Worm (Caenorhabditis elegans): ENCODE results near the gene M03D4.4.

Gene M03D4.4

ce11 chrIV:6127252-6127930 is at the start of gene M03D4.4:
TSS of gene M03D4.4 (minus strand) at chrIV:6127302.
- TF ChIP-seq scrt-1 (GFP tag; IDR thresholded peaks at IDR 0.05) (no peak), ceh-13 (GFP tag; optimal IDR thresholded peaks at IDR 0.05) (no peak), ets-7 (tag; optimal IDR thresholded peaks at IDR 0.05) (no peak), tbx-37 (GFP tag; conservative IDR thresholded peaks at IDR 0.05) (no peak), hmg-4 (GFP tag; optimal IDR thresholded peaks at IDR 0.05) (no peak), sea-1 (GFP tag; conservative IDR thresholded peaks at IDR 0.05) (no peak), aly-1 (tag; optimal IDR thresholded peaks at IDR 0.05) (no peak), F13C5.2 (tag; optimal IDR thresholded peaks at IDR 0.05) (no peak), pes-1 (GFP tag; IDR thresholded peaks at IDR 0.05) (no peak), ceh-36 (tag; optimal IDR thresholded peaks at IDR 0.05) (no peak), flt-1 (GFP tag; IDR thresholded peaks at IDR 0.05) (no peak), hnd-1 (tag; optimal IDR thresholded peaks at IDR 0.05) (no peak), ama-1 (optimal IDR thresholded peaks at IDR 0.05) (no peak), B0310.2 (tag; optimal IDR thresholded peaks at IDR 0.05) (no peak)

- TF ChIP-seq tbx-37 (GFP tag; conservative IDR thresholded peaks at IDR 0.05) = no peak
- no peak for TF ChIP-seq ceh-36 (tag; optimal IDR thresholded peaks at IDR 0.05)
- TF ChIP-seq flt-1 (GFP tag; IDR thresholded peaks at IDR 0.05) = no peak
- no peak for TF ChIP-seq scrt-1 (GFP tag; IDR thresholded peaks at IDR 0.05)
- no peak for TF ChIP-seq F13C5.2 (tag; optimal IDR thresholded peaks at IDR 0.05)
- TF ChIP-seq tra-4 (tag; optimal IDR thresholded peaks at IDR 0.05) = no peak
- no peak for TF ChIP-seq pes-1 (GFP tag; IDR thresholded peaks at IDR 0.05)
- TF ChIP-seq hmg-4 (GFP tag; optimal IDR thresholded peaks at IDR 0.05) = no peak
- TF ChIP-seq hnd-1 (tag; optimal IDR thresholded peaks at IDR 0.05) = no peak
- no peak for TF ChIP-seq ceh-13 (GFP tag; optimal IDR thresholded peaks at IDR 0.05)
- TF ChIP-seq ama-1 (optimal IDR thresholded peaks at IDR 0.05) = no peak
- no peak for TF ChIP-seq ets-7 (tag; optimal IDR thresholded peaks at IDR 0.05)
- TF ChIP-seq sea-1 (GFP tag; conservative IDR thresholded peaks at IDR 0.05) = no peak
- no peak for TF ChIP-seq hmbx-1 (tag; optimal IDR thresholded peaks at IDR 0.05)
Measured at ce11 chrIV:6172959-6173358, 45.9 kb upstream of the M03D4.4 start.

- TF ChIP-seq tbx-11 (GFP tag; IDR thresholded peaks at IDR 0.05) = no peak
- no peak for TF ChIP-seq scrt-1 (GFP tag; IDR thresholded peaks at IDR 0.05)
- no peak for TF ChIP-seq hnd-1 (tag; optimal IDR thresholded peaks at IDR 0.05)
- no peak for TF ChIP-seq B0310.2 (tag; optimal IDR thresholded peaks at IDR 0.05)
- no peak for TF ChIP-seq ceh-36 (tag; optimal IDR thresholded peaks at IDR 0.05)
- TF ChIP-seq hmbx-1 (tag; optimal IDR thresholded peaks at IDR 0.05) = no peak
- TF ChIP-seq aly-1 (tag; optimal IDR thresholded peaks at IDR 0.05) = no peak
- TF ChIP-seq ama-1 (optimal IDR thresholded peaks at IDR 0.05) = no peak
- no peak for TF ChIP-seq tbx-37 (GFP tag; conservative IDR thresholded peaks at IDR 0.05)
- no peak for TF ChIP-seq hmg-4 (GFP tag; optimal IDR thresholded peaks at IDR 0.05)
- TF ChIP-seq F13C5.2 (tag; optimal IDR thresholded peaks at IDR 0.05) = no peak
- TF ChIP-seq tra-4 (tag; optimal IDR thresholded peaks at IDR 0.05) = no peak
- TF ChIP-seq ceh-13 (GFP tag; optimal IDR thresholded peaks at IDR 0.05) = no peak
- no peak for TF ChIP-seq pes-1 (GFP tag; IDR thresholded peaks at IDR 0.05)
Measured at ce11 chrIV:6165787-6166186, 38.7 kb upstream of the M03D4.4 start.

- TF ChIP-seq pes-1 (GFP tag; IDR thresholded peaks at IDR 0.05) (no peak), B0310.2 (tag; optimal IDR thresholded peaks at IDR 0.05) (no peak), tbx-11 (GFP tag; IDR thresholded peaks at IDR 0.05) (no peak), sea-1 (GFP tag; conservative IDR thresholded peaks at IDR 0.05) (no peak), ceh-13 (GFP tag; optimal IDR thresholded peaks at IDR 0.05) (no peak), tra-4 (tag; optimal IDR thresholded peaks at IDR 0.05) (no peak), ets-7 (tag; optimal IDR thresholded peaks at IDR 0.05) (no peak), hmg-4 (GFP tag; optimal IDR thresholded peaks at IDR 0.05) (no peak), tbx-37 (GFP tag; conservative IDR thresholded peaks at IDR 0.05) (no peak)
Measured at ce11 chrIV:6159616-6160015, 32.5 kb upstream of the M03D4.4 start.

ce11 chrIV:6156833-6157232 is 29.7 kb upstream of the M03D4.4 start, which contains the start of gene C11D2.4:
TSS of gene C11D2.4 (minus strand) at chrIV:6156960.
- no peak for TF ChIP-seq flt-1 (GFP tag; IDR thresholded peaks at IDR 0.05)
- TF ChIP-seq B0310.2 (tag; optimal IDR thresholded peaks at IDR 0.05) = no peak
- no peak for TF ChIP-seq pes-1 (GFP tag; IDR thresholded peaks at IDR 0.05)
- TF ChIP-seq tra-4 (tag; optimal IDR thresholded peaks at IDR 0.05) = no peak
- no peak for TF ChIP-seq hmg-4 (GFP tag; optimal IDR thresholded peaks at IDR 0.05)
- TF ChIP-seq sea-1 (GFP tag; conservative IDR thresholded peaks at IDR 0.05) = no peak
- no peak for TF ChIP-seq scrt-1 (GFP tag; IDR thresholded peaks at IDR 0.05)

- no peak for TF ChIP-seq flt-1 (GFP tag; IDR thresholded peaks at IDR 0.05)
- no peak for TF ChIP-seq aly-1 (tag; optimal IDR thresholded peaks at IDR 0.05)
- TF ChIP-seq ama-1 (optimal IDR thresholded peaks at IDR 0.05) = no peak
- no peak for TF ChIP-seq tbx-37 (GFP tag; conservative IDR thresholded peaks at IDR 0.05)
- TF ChIP-seq scrt-1 (GFP tag; IDR thresholded peaks at IDR 0.05) = no peak
- TF ChIP-seq ceh-36 (tag; optimal IDR thresholded peaks at IDR 0.05) = no peak
- TF ChIP-seq ets-7 (tag; optimal IDR thresholded peaks at IDR 0.05) = no peak
- no peak for TF ChIP-seq hmbx-1 (tag; optimal IDR thresholded peaks at IDR 0.05)
- TF ChIP-seq tbx-11 (GFP tag; IDR thresholded peaks at IDR 0.05) = no peak
- no peak for TF ChIP-seq F13C5.2 (tag; optimal IDR thresholded peaks at IDR 0.05)
Measured at ce11 chrIV:6155296-6155695, 28.2 kb upstream of the M03D4.4 start, which contains the start of gene C11D2.7. TSS of gene C11D2.7 (minus strand) at chrIV:6155396.

- no peak for TF ChIP-seq hmbx-1 (tag; optimal IDR thresholded peaks at IDR 0.05)
- TF ChIP-seq pes-1 (GFP tag; IDR thresholded peaks at IDR 0.05) = no peak
- no peak for TF ChIP-seq tbx-37 (GFP tag; conservative IDR thresholded peaks at IDR 0.05)
- TF ChIP-seq flt-1 (GFP tag; IDR thresholded peaks at IDR 0.05) = no peak
- no peak for TF ChIP-seq tra-4 (tag; optimal IDR thresholded peaks at IDR 0.05)
- no peak for TF ChIP-seq hnd-1 (tag; optimal IDR thresholded peaks at IDR 0.05)
- no peak for TF ChIP-seq tbx-11 (GFP tag; IDR thresholded peaks at IDR 0.05)
- no peak for TF ChIP-seq hmg-4 (GFP tag; optimal IDR thresholded peaks at IDR 0.05)
- TF ChIP-seq sea-1 (GFP tag; conservative IDR thresholded peaks at IDR 0.05) = no peak
- TF ChIP-seq ama-1 (optimal IDR thresholded peaks at IDR 0.05) = no peak
- TF ChIP-seq aly-1 (tag; optimal IDR thresholded peaks at IDR 0.05) = no peak
- no peak for TF ChIP-seq ceh-13 (GFP tag; optimal IDR thresholded peaks at IDR 0.05)
- TF ChIP-seq ets-7 (tag; optimal IDR thresholded peaks at IDR 0.05) = no peak
- no peak for TF ChIP-seq scrt-1 (GFP tag; IDR thresholded peaks at IDR 0.05)
- TF ChIP-seq F13C5.2 (tag; optimal IDR thresholded peaks at IDR 0.05) = no peak
- TF ChIP-seq ceh-36 (tag; optimal IDR thresholded peaks at IDR 0.05) = no peak
- no peak for TF ChIP-seq B0310.2 (tag; optimal IDR thresholded peaks at IDR 0.05)
Measured at ce11 chrIV:6151513-6151912, 24.4 kb upstream of the M03D4.4 start, which contains the start of gene C11D2.3. TSS of gene C11D2.3 (plus strand) at chrIV:6151813.

Data from whole organism, early embryonic.